Fruit fly (Drosophila melanogaster) whole organism, embryonic: Measurements from ENCODE around the gene CG14221.

Source experiments
- CG10209 ChIP-seq: fragments of 200-800 bp; sonication (Bioruptor generic); optimal IDR thresholded peaks from 3 replicates; lab custom pipeline; 2017; ENCODE audit warnings: missing biosample characterization, mild to moderate bottlenecking, missing genetic modification characterization, missing genetic modification reagents
- CG13775 ChIP-seq: fragments of 200-800 bp; sonication (Bioruptor generic); optimal IDR thresholded peaks from 3 replicates; lab custom pipeline; 2017; ENCODE audit warnings: missing biosample characterization, mild to moderate bottlenecking, missing genetic modification characterization
- CG13894 ChIP-seq: fragments of 200-800 bp; sonication (Bioruptor generic); optimal IDR thresholded peaks from 3 replicates; lab custom pipeline; 2018; ENCODE audit warnings: missing biosample characterization, mild to moderate bottlenecking, missing genetic modification characterization, moderate library complexity
- CG14050 ChIP-seq: fragments of 200-800 bp; sonication (Bioruptor generic); IDR thresholded peaks from 3 replicates; pipeline ENCODE4 v1.3.6; 2022; ENCODE audit warnings: missing biosample characterization, missing genetic modification characterization
- CG15269 ChIP-seq: fragments of 200-800 bp; sonication (Bioruptor generic); optimal IDR thresholded peaks from 2 replicates; lab custom pipeline; 2018; ENCODE audit warnings: missing biosample characterization, mild to moderate bottlenecking, missing genetic modification characterization, moderate library complexity
- CG15601 ChIP-seq: fragments of 200-800 bp; sonication (Bioruptor generic); optimal IDR thresholded peaks from 3 replicates; lab custom pipeline; 2019; ENCODE audit warnings: missing biosample characterization, mild to moderate bottlenecking, missing genetic modification characterization, moderate library complexity
- CG17568 ChIP-seq: fragments of 200-800 bp; sonication (Bioruptor generic); optimal IDR thresholded peaks from 2 replicates; lab custom pipeline; 2018; ENCODE audit warnings: missing biosample characterization, mild to moderate bottlenecking, missing genetic modification characterization, moderate library complexity
- CG17612 ChIP-seq: fragments of 200-800 bp; sonication (Bioruptor generic); IDR thresholded peaks from 2 replicates; pipeline ENCODE4 v1.3.6; 2022; ENCODE audit warnings: missing biosample characterization, missing genetic modification characterization
- CG18262 ChIP-seq: fragments of 200-800 bp; optimal IDR thresholded peaks from 3 replicates; lab custom pipeline; 2019; ENCODE audit warnings: missing biosample characterization, mild to moderate bottlenecking, missing genetic modification characterization, moderate library complexity
- CG2202 ChIP-seq: fragments of 200-800 bp; sonication (Bioruptor generic); optimal IDR thresholded peaks from 2 replicates; lab custom pipeline; 2018; ENCODE audit warnings: missing biosample characterization, mild to moderate bottlenecking, missing genetic modification characterization
- CG2875 ChIP-seq: fragments of 200-800 bp; sonication (Bioruptor generic); optimal IDR thresholded peaks from 2 replicates; lab custom pipeline; 2017; ENCODE audit warnings: missing biosample characterization, mild to moderate bottlenecking, missing genetic modification characterization, missing genetic modification reagents
- CG3065 ChIP-seq: fragments of 200-800 bp; sonication (Bioruptor generic); optimal IDR thresholded peaks from 2 replicates; lab custom pipeline; 2016; ENCODE audit warnings: missing biosample characterization, missing genetic modification characterization
- CG3995 ChIP-seq: fragments of 200-800 bp; sonication (Bioruptor generic); optimal IDR thresholded peaks from 3 replicates; lab custom pipeline; 2016; ENCODE audit warnings: missing biosample characterization, missing genetic modification characterization
- CG6854 ChIP-seq: fragments of 200-800 bp; sonication (Bioruptor generic); optimal IDR thresholded peaks from 3 replicates; lab custom pipeline; 2017; ENCODE audit warnings: missing biosample characterization, mild to moderate bottlenecking, missing genetic modification characterization
- CG8388 ChIP-seq: fragments of 200-800 bp; sonication (Bioruptor generic); optimal IDR thresholded peaks from 2 replicates; lab custom pipeline; 2019; ENCODE audit warnings: missing biosample characterization, mild to moderate bottlenecking, missing genetic modification characterization, moderate library complexity
- CG9727 ChIP-seq: fragments of 200-800 bp; sonication (Bioruptor generic); optimal IDR thresholded peaks from 3 replicates; lab custom pipeline; 2017; ENCODE audit warnings: missing biosample characterization, mild to moderate bottlenecking, missing genetic modification characterization
- D19A ChIP-seq: fragments of 200-800 bp; optimal IDR thresholded peaks from 3 replicates; lab custom pipeline; 2019; ENCODE audit warnings: missing biosample characterization, mild to moderate bottlenecking, missing genetic modification characterization, moderate library complexity
- Doc2 ChIP-seq: fragments of 200-800 bp; sonication (Bioruptor generic); IDR thresholded peaks from 2 replicates; pipeline ENCODE4 v1.3.6; 2022; ENCODE audit warnings: missing biosample characterization, missing genetic modification characterization
- Drgx ChIP-seq: fragments of 200-800 bp; sonication (Bioruptor generic); IDR thresholded peaks from 2 replicates; pipeline ENCODE4 v1.3.6; 2022; ENCODE audit warnings: missing biosample characterization, missing genetic modification characterization
- Elba2 ChIP-seq: fragments of 200-800 bp; sonication (Bioruptor generic); optimal IDR thresholded peaks from 3 replicates; lab custom pipeline; 2016; ENCODE audit warnings: missing biosample characterization, missing genetic modification characterization
- Fer2 ChIP-seq: fragments of 200-800 bp; sonication (Bioruptor generic); optimal IDR thresholded peaks from 2 replicates; lab custom pipeline; 2018; ENCODE audit warnings: missing biosample characterization, mild to moderate bottlenecking, missing genetic modification characterization, moderate library complexity
- GATAe ChIP-seq: fragments of 200-800 bp; sonication (Bioruptor generic); conservative IDR thresholded peaks from 2 replicates; pipeline ENCODE4 v1.3.6; 2022; ENCODE audit warnings: missing biosample characterization, missing genetic modification characterization
- Lhr ChIP-seq: fragments of 200-800 bp; sonication (Bioruptor generic); optimal IDR thresholded peaks from 3 replicates; lab custom pipeline; 2017; ENCODE audit warnings: mild to moderate bottlenecking, missing biosample characterization, missing genetic modification reagents, missing genetic modification characterization
- Neu2 ChIP-seq: fragments of 200-800 bp; sonication (Bioruptor generic); optimal IDR thresholded peaks from 3 replicates; lab custom pipeline; 2016; ENCODE audit warnings: missing biosample characterization, missing genetic modification characterization, borderline replicate concordance
- Oli ChIP-seq: fragments of 200-800 bp; sonication (Bioruptor generic); optimal IDR thresholded peaks from 2 replicates; lab custom pipeline; 2018; ENCODE audit warnings: missing biosample characterization, mild to moderate bottlenecking, missing genetic modification characterization, moderate library complexity
- Sox100B ChIP-seq: fragments of 200-800 bp; sonication (Bioruptor generic); optimal IDR thresholded peaks from 3 replicates; lab custom pipeline; 2018; ENCODE audit warnings: missing biosample characterization, mild to moderate bottlenecking, missing genetic modification characterization
- Taf1 ChIP-seq: fragments of 200-800 bp; sonication (Bioruptor generic); IDR thresholded peaks from 2 replicates; pipeline ENCODE4 v1.3.6; 2022; ENCODE audit warnings: missing biosample characterization, missing genetic modification characterization
- Trl ChIP-seq, 3 experiments: fragments of >200 bp in 2 of 3; fragments of 200-800 bp in 1 of 3; sonication (Bioruptor generic) in 1 of 3; optimal IDR thresholded peaks; 2 replicates in 1 of 3; 3 replicates in 2 of 3; lab custom pipeline; 2016 to 2017; ENCODE audit warnings: missing biosample characterization in 1 of 3, missing genetic modification characterization in 1 of 3
- abd-A ChIP-seq: fragments of 200-800 bp; sonication (Bioruptor generic); optimal IDR thresholded peaks from 3 replicates; lab custom pipeline; 2019; ENCODE audit warnings: missing biosample characterization, mild to moderate bottlenecking, missing genetic modification characterization, moderate library complexity
- ash1 ChIP-seq: fragments of 200-800 bp; sonication (Bioruptor generic); optimal IDR thresholded peaks from 2 replicates; lab custom pipeline; 2018; ENCODE audit warnings: missing biosample characterization, mild to moderate bottlenecking, missing genetic modification characterization
- bab2 ChIP-seq: fragments of 200-800 bp; sonication (Bioruptor generic); optimal IDR thresholded peaks from 2 replicates; lab custom pipeline; 2016; ENCODE audit warnings: missing biosample characterization, missing genetic modification characterization
- croc ChIP-seq: fragments of 200-800 bp; sonication (Bioruptor generic); conservative IDR thresholded peaks from 3 replicates; pipeline ENCODE4 v1.3.6; 2022; ENCODE audit warnings: missing biosample characterization, missing genetic modification characterization
- gce ChIP-seq: fragments of 200-800 bp; sonication (Bioruptor generic); IDR thresholded peaks from 3 replicates; pipeline ENCODE4 v1.3.6; 2022; ENCODE audit warnings: missing biosample characterization, missing genetic modification characterization
- gcm ChIP-seq: fragments of 200-800 bp; sonication (Bioruptor generic); optimal IDR thresholded peaks from 2 replicates; lab custom pipeline; 2019; ENCODE audit warnings: missing biosample characterization, mild to moderate bottlenecking, missing genetic modification characterization, moderate library complexity
- lab ChIP-seq: fragments of 200-800 bp; sonication (Bioruptor generic); optimal IDR thresholded peaks from 3 replicates; lab custom pipeline; 2017; ENCODE audit warnings: missing biosample characterization, missing genetic modification characterization, mild to moderate bottlenecking, moderate library complexity, missing genetic modification reagents
- lbe ChIP-seq: fragments of 200-800 bp; sonication (Bioruptor generic); optimal IDR thresholded peaks from 2 replicates; lab custom pipeline; 2016; ENCODE audit warnings: missing biosample characterization, mild to moderate bottlenecking, missing genetic modification characterization
- mirr ChIP-seq: fragments of 200-800 bp; sonication (Bioruptor generic); optimal IDR thresholded peaks from 3 replicates; lab custom pipeline; 2018; ENCODE audit warnings: missing biosample characterization, mild to moderate bottlenecking, missing genetic modification characterization
- otp ChIP-seq: fragments of 200-800 bp; sonication (Bioruptor generic); IDR thresholded peaks from 3 replicates; pipeline ENCODE4, ENCODE4 v1.3.6; 2022; ENCODE audit warnings: missing biosample characterization, missing genetic modification characterization
- p53 ChIP-seq: fragments of 200-800 bp; sonication (Bioruptor generic); optimal IDR thresholded peaks from 2 replicates; lab custom pipeline; 2016; ENCODE audit warnings: missing biosample characterization, missing genetic modification characterization
- pan ChIP-seq, 4 experiments: fragments of >200 bp in 3 of 4; fragments of 200-800 bp in 1 of 4; sonication (Bioruptor generic) in 1 of 4; optimal IDR thresholded peaks in 3 of 4; IDR thresholded peaks in 1 of 4; 2 replicates each; pipeline versions ENCODE4 v1.3.6 to Lab custom; 2017 to 2022; ENCODE audit warnings: missing biosample characterization in 2 of 4, missing genetic modification characterization in 2 of 4, mixed read lengths in 1 of 4
- pnt ChIP-seq: fragments of 200-800 bp; sonication (Bioruptor generic); optimal IDR thresholded peaks from 3 replicates; lab custom pipeline; 2016; ENCODE audit warnings: missing biosample characterization, missing genetic modification characterization
- psq ChIP-seq: fragments of 200-800 bp; sonication (Bioruptor generic); optimal IDR thresholded peaks from 2 replicates; lab custom pipeline; 2017; ENCODE audit warnings: missing biosample characterization, missing genetic modification characterization
- sc ChIP-seq, 3 experiments: fragments of >200 bp in 2 of 3; fragments of 200-800 bp in 1 of 3; sonication (Bioruptor generic) in 1 of 3; optimal IDR thresholded peaks; 2 replicates in 2 of 3; 3 replicates in 1 of 3; lab custom pipeline; 2017; ENCODE audit warnings: mild to moderate bottlenecking in 1 of 3, missing biosample characterization in 1 of 3, missing genetic modification characterization in 1 of 3, missing genetic modification reagents in 1 of 3
- shn ChIP-seq: fragments of 200-800 bp; sonication (Bioruptor generic); optimal IDR thresholded peaks from 3 replicates; lab custom pipeline; 2016; ENCODE audit warnings: missing biosample characterization, missing genetic modification characterization
- sob ChIP-seq: fragments of 200-800 bp; sonication (Bioruptor generic); IDR thresholded peaks from 2 replicates; pipeline ENCODE4 v1.3.6; 2022; ENCODE audit warnings: missing biosample characterization, missing genetic modification characterization
- ssp ChIP-seq: fragments of 200-800 bp; sonication (Bioruptor generic); IDR thresholded peaks from 2 replicates; pipeline ENCODE4 v1.3.6; 2022; ENCODE audit warnings: missing biosample characterization, missing genetic modification characterization
- trem ChIP-seq: fragments of 200-800 bp; optimal IDR thresholded peaks from 3 replicates; lab custom pipeline; 2019; ENCODE audit warnings: missing biosample characterization, mild to moderate bottlenecking, missing genetic modification characterization, moderate library complexity
- unpg ChIP-seq: fragments of 200-800 bp; sonication (Bioruptor generic); optimal IDR thresholded peaks from 3 replicates; lab custom pipeline; 2018; ENCODE audit warnings: missing biosample characterization, mild to moderate bottlenecking, missing genetic modification characterization, moderate library complexity
- wdn ChIP-seq: fragments of 200-800 bp; sonication (Bioruptor generic); IDR thresholded peaks from 2 replicates; pipeline ENCODE4 v1.3.6; 2022; ENCODE audit warnings: missing biosample characterization, missing genetic modification characterization

The CG14221 gene

dm6 chrX:19668405-19668804, 47.4 kb upstream of the CG14221 start (continued):
- TF ChIP-seq sc (optimal IDR thresholded peaks at IDR 0.05; lab: Kevin White, UChicago) (no peak), sc (GFP tag; optimal IDR thresholded peaks at IDR 0.05; lab: Kevin White, UChicago) (peak; percentile 86), CG9727 (peak; percentile 95), CG3995 (GFP tag; lab: Kevin White, UChicago) (peak; percentile 73), CG17568 (GFP tag; lab: Kevin White, UChicago) (no peak), CG2875 (GFP tag; lab: Kevin White, UChicago) (peak; percentile 96), CG6854 (GFP tag; lab: Kevin White, UChicago) (peak; percentile 79), mirr (GFP tag; lab: Kevin White, UChicago) (peak; percentile 86), shn (GFP tag; lab: Kevin White, UChicago) (peak; percentile 98), GATAe (peak; percentile 75), lab (GFP tag; lab: Kevin White, UChicago) (peak; percentile 95), psq (GFP tag; lab: Kevin White, UChicago) (peak; percentile 80), Lhr (peak; percentile 90), Drgx (GFP tag; lab: Robert Waterston, UW) (peak; percentile 96), Neu2 (GFP tag; lab: Kevin White, UChicago) (peak; percentile 77), CG15269 (tag; lab: Kevin White, UChicago) (peak; percentile 97), CG15601 (peak; percentile 95), unpg (peak; percentile 97), bab2 (GFP tag; lab: Kevin White, UChicago) (peak; percentile 98), ssp (GFP tag; lab: Robert Waterston, UW) (peak; percentile 79), sob (GFP tag; lab: Robert Waterston, UW) (peak; percentile 95), Oli (tag; lab: Kevin White, UChicago) (peak; percentile 96), CG2202 (peak; percentile 94), pnt (GFP tag; lab: Kevin White, UChicago) (peak; percentile 99), D19A (peak; percentile 84), otp (GFP tag; lab: Robert Waterston, UW) (peak; percentile 96), Taf1 (GFP tag; lab: Robert Waterston, UW) (peak; percentile 87), Doc2 (peak; percentile 56; the same call in 1 of the 2 replicates), CG17612 (GFP tag; lab: Robert Waterston, UW) (peak; percentile 81), pan (optimal IDR thresholded peaks at IDR 0.05; lab: Kevin White, UChicago) (no peak), pan (GFP tag; optimal IDR thresholded peaks at IDR 0.05 in 1 of 2, IDR thresholded peaks at IDR 0.05 in 1 of 2) (peak in 1 of 2 experiments; percentile 92), gcm (GFP tag; lab: Kevin White, UChicago) (peak; percentile 96), CG8388 (GFP tag; lab: Kevin White, UChicago) (peak; percentile 94), wdn (GFP tag; lab: Robert Waterston, UW) (peak; percentile 95), trem (tag; lab: Kevin White, UChicago) (peak; percentile 80), Elba2 (GFP tag; lab: Kevin White, UChicago) (peak; percentile 69), Sox100B (no peak), abd-A (tag; lab: Kevin White, UChicago) (no peak), Trl (optimal IDR thresholded peaks at IDR 0.05; lab: Kevin White, UChicago) (no peak), Trl (GFP tag; optimal IDR thresholded peaks at IDR 0.05; lab: Kevin White, UChicago) (peak; percentile 98), croc (peak; percentile 91), Fer2 (tag; lab: Kevin White, UChicago) (peak; percentile 85), CG3065 (GFP tag; lab: Kevin White, UChicago) (peak; percentile 93), p53 (peak; percentile 95), ash1 (GFP tag; lab: Kevin White, UChicago) (peak; percentile 42), CG10209 (GFP tag; lab: Kevin White, UChicago) (peak; percentile 93), gce (GFP tag; lab: Robert Waterston, UW) (peak; percentile 89), CG13894 (tag; lab: Kevin White, UChicago) (no peak), CG14050 (GFP tag; lab: Robert Waterston, UW) (peak; percentile 92), CG13775 (GFP tag; lab: Kevin White, UChicago) (peak; percentile 93), lbe (GFP tag; lab: Kevin White, UChicago) (peak; percentile 98), CG18262 (peak; percentile 93)
